Fruit fly (Drosophila melanogaster): Measurements from ENCODE around the gene CG45079.
A peak's percentile ranks its signal among the peaks of the same experiment; 100 is the strongest.

CG45079 gene

DNA sequence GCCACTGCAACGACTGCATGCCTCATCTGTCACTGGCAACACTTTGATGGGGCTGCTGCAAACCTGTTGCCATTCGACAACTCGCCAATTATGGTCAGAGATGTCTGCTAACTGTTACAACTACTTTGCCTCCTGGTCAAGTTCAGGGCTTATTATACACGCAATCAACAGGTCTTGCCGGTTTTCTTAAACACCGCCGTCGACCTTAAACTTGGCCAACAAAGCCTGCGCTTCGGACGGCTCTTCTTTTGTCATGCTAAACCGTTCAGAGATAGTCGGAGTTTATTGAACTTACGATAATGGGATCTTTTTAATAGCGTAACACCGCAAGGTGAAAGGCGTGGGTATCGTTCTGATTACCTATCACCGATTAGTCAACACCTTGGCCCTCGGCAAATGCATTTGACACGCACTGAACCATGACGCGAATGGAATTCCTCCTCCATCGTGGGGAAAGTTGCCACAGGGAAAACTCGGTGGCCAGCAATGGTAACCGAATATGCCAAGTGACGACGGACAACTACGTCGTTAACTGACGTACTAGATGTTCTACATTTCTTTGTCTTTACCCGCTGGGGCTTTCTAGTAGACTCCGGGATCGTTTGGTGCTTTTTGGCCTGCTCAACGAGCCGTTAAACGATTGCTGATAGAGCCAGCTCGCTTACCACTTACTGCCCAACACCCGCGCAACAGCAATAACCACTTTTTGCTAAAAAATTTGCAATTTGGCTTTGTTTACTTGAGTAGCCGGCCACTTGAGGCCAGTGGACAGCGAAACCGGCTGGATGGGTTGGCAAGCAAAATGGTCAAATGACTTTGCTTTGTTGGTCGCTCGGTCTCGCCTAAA is 13.2 kb upstream of the CG45079 start:
- TF ChIP-seq psq (optimal IDR thresholded peaks at IDR 0.05) (no peak), pan (optimal IDR thresholded peaks at IDR 0.05) (no peak), EcR (GFP tag; optimal IDR thresholded peaks at IDR 0.05) (no peak), Dll (optimal IDR thresholded peaks at IDR 0.05) (peak; percentile 12), CG8478 (optimal IDR thresholded peaks at IDR 0.05) (no peak), usp (GFP tag; optimal IDR thresholded peaks at IDR 0.05) (no peak)

DNA sequence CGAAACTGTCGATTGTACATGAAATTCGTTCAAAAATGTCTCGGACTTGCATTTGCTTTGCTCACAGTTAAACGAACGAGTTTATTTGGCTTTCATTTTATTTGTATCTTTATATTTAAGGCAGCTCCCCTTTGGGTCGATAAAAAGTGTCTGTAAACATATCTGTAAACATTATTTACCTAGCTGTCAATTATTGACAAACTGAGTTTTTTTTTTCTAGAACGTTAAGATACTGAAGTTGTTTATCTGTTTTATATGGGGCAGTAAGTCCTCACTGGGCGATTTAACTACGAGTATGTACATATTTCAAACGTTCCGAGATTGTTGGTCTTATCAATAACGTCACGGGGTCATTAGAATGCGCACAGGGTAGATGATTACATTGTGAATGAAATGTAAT is 8.6 kb upstream of the CG45079 start:
- TF ChIP-seq Dll (optimal IDR thresholded peaks at IDR 0.05): no peak
- TF ChIP-seq usp (GFP tag; optimal IDR thresholded peaks at IDR 0.05): no peak
- TF ChIP-seq pan (optimal IDR thresholded peaks at IDR 0.05): no peak
- no peak for TF ChIP-seq psq (optimal IDR thresholded peaks at IDR 0.05)
- no peak for TF ChIP-seq EcR (GFP tag; optimal IDR thresholded peaks at IDR 0.05)
- no peak for TF ChIP-seq CG8478 (optimal IDR thresholded peaks at IDR 0.05)

DNA sequence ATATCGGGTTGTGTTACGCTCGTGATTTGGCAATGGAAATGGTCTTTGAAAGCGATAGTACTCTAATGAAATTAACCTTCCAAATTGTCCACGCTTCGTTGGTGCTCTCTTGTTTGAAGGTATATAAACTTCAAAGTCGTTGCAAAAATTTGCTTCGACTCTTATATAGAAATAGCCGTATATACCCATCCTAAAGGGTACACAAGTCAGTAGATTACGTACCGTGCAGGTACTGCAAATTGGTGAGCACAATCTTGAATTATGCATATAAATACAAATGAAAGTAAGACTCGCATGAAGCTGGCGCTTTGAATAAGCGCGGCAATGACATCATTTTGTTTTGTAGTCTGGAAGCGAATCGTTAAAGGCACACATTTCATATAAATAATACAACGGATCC is 8.0 kb upstream of the CG45079 start:
- TF ChIP-seq psq (optimal IDR thresholded peaks at IDR 0.05): no peak
- TF ChIP-seq pan (optimal IDR thresholded peaks at IDR 0.05): no peak
- TF ChIP-seq usp (GFP tag; optimal IDR thresholded peaks at IDR 0.05): no peak
- no peak for TF ChIP-seq CG8478 (optimal IDR thresholded peaks at IDR 0.05)
- TF ChIP-seq Dll (optimal IDR thresholded peaks at IDR 0.05): no peak

DNA sequence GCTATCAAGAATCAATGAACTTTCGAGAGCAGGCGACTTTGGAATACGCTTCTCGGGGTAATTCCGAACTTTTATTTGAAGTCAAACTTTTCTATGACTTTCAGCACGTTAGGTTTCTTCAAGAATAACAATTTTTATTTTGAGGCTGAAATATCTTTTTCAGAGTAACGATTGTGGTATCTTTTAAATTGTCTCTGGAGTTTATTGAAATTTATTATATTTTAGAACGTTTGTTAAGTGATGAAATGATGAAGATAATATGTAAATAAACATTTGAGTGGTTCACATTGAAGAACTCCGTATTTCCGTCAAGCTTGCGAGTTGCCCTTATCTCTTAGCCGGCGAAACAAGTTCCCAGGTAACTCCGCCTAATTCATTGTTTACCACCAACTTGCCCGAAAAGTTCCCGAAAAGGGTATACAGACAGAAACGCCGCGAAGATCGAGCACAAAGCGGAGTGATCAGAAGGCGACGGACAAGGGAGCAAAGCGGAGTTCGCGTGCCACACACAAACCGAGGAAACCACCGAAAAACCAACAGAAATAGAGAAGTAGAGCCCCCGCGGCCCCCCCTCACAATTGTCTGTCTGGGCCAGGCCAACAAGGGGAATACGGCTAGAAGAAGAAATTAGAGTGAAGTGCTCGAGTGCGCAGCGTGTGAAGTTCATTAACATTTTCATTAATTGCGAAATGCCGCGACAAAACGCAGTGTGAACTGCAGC is 6.5 kb upstream of the CG45079 start:
- TF ChIP-seq psq (optimal IDR thresholded peaks at IDR 0.05): no peak
- TF ChIP-seq EcR (GFP tag; optimal IDR thresholded peaks at IDR 0.05): no peak
- TF ChIP-seq usp (GFP tag; optimal IDR thresholded peaks at IDR 0.05): no peak
- TF ChIP-seq Dll (optimal IDR thresholded peaks at IDR 0.05): no peak

DNA sequence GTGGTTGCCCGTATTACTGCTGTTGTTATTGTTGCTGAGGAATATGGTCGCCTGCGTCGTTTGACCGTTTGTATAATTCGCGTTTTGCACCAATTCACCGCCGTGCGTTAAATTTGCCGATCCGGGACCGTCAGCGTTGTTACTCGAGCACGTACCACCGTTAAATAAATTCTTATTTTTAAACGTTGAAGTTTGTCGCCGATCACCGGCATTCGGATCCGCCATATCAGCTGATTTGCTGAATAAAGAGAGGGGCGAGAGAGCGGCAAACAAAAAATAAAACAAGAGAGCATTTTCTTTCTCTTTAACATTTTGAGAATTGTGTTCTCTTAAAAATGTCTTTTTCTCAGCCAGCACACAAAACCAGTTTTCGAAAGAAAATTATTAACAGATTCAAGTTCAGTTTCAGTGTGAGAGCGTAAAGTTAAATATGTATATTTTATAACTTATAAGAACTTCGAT is 5.3 kb upstream of the CG45079 start:
- TF ChIP-seq usp (GFP tag; optimal IDR thresholded peaks at IDR 0.05): no peak

DNA sequence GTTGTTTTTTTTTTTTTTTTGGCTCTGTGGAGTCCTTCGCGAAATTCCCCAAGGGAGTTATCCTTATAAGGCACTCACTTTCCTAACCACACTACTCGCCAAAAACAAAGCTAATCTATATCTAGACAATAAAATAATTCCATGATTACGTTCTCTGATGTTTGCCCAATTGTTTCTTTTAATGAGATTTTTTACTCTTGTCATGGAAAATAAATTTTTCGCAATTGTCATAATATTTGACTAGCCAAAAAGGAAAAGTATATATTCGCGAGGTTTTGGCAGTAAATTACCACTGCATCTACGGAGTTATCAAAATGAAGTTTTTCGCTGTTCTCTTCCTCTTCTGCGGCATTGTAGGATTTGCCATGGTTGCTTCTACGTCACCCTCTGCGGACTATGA is 4.1 kb upstream of the CG45079 start, which contains the start of gene CG34278:
CG34278 (plus strand) TSS at position 301 of the 400 bp plus-strand sequence.
- TF ChIP-seq pan (optimal IDR thresholded peaks at IDR 0.05): no peak
- TF ChIP-seq psq (optimal IDR thresholded peaks at IDR 0.05): no peak
- TF ChIP-seq Dll (optimal IDR thresholded peaks at IDR 0.05): no peak
- TF ChIP-seq CG8478 (optimal IDR thresholded peaks at IDR 0.05): no peak
- no peak for TF ChIP-seq usp (GFP tag; optimal IDR thresholded peaks at IDR 0.05)
- no peak for TF ChIP-seq EcR (GFP tag; optimal IDR thresholded peaks at IDR 0.05)

DNA sequence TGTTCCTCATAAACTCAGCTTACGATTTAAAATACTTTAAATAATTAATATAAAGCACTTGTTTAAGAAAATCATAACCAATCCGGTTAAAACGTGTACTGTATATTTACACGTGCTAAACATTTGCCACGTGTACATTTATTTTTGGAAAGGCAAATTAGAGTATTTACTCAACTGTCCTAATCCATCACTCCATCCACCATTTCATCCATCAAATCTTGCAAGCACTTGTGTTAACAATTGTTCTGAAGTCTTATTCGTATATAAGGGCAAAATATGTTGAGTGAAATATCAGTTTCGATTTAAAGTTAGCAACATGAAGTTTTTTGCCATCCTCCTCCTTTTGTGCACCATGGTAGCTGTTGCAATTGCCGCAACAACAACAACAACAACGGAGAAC is 3.0 kb upstream of the CG45079 start, which contains the start of gene CG42779:
CG42779 (plus strand) TSS at position 301 of the 400 bp plus-strand sequence.
- no peak for TF ChIP-seq usp (GFP tag; optimal IDR thresholded peaks at IDR 0.05)
- no peak for TF ChIP-seq Dll (optimal IDR thresholded peaks at IDR 0.05)
- no peak for TF ChIP-seq pan (optimal IDR thresholded peaks at IDR 0.05)
- no peak for TF ChIP-seq psq (optimal IDR thresholded peaks at IDR 0.05)
- no peak for TF ChIP-seq CG8478 (optimal IDR thresholded peaks at IDR 0.05)

DNA sequence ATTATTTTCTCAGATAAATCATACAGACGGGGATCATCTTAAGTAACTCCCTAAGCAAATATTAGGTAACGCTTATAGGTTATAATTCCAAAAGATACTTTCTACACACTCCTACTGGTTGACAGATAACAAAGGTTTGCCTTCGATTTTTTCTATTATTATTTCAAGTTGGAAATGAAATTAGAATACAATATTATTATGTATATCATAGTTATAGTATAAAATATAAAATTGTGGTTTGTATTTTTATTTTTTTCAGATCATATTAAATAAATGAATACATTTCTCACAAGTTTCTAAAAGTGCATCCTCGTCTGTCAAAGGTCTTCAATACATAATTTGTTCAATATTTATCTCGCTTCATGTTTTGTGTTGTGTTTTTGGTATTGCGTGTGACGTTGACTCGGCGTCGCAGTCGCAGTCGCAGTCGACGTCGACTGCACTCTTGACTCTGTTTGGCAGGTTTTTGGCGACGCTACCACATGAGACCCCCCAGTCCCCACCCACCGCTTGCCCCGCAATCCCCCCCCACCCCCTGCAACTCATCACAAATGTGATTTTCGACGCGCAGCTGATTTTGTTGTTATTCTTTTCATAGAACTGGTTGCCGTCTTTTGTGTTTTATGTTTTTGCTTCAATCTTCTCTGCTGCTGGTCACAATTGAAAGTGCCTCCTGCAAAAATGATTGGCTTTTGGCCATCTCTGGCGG is 1.3 kb upstream of the CG45079 start:
- no peak for TF ChIP-seq pan (optimal IDR thresholded peaks at IDR 0.05)
- no peak for TF ChIP-seq EcR (GFP tag; optimal IDR thresholded peaks at IDR 0.05)
- no peak for TF ChIP-seq Dll (optimal IDR thresholded peaks at IDR 0.05)

DNA sequence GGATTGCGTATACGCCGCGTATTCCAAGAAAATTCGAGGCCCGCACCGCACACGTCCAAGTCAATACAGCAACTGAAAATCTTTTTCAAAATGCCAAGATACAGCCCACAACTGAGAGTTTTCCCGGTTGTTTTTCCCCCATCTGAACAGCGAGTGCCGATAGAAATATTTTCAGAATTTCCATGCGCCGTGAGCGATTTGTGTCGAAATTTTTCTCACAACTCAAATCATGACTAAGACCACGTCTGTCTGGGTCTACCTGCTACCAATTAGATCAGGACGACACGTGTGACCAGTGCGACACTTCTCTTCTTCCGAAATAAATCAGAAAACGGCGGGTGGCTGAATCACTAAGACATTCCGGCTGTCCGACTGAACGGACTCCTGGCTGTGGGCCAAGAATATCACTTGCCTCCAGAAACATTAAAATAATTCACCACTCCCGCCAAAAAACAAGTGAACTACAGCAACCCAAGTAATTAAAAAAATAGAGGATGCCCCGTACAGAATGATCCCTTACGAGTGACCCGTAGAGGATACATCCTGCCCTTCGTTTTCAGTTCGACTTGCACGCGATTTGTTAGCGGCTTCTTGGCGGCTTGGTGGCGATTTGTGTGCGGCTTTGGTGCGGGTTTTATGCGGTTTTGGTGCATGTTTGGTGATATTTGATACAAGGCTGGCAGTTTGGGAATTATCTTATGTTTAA is 1.2 kb downstream of the CG45079 start, which contains the start of gene cher:
cher (minus strand) TSS at position 51 of the 706 bp plus-strand sequence.
- TF ChIP-seq EcR (GFP tag; optimal IDR thresholded peaks at IDR 0.05): no peak
- no peak for TF ChIP-seq pan (optimal IDR thresholded peaks at IDR 0.05)
- no peak for TF ChIP-seq Dll (optimal IDR thresholded peaks at IDR 0.05)
- no peak for TF ChIP-seq psq (optimal IDR thresholded peaks at IDR 0.05)
- no peak for TF ChIP-seq CG8478 (optimal IDR thresholded peaks at IDR 0.05)

DNA sequence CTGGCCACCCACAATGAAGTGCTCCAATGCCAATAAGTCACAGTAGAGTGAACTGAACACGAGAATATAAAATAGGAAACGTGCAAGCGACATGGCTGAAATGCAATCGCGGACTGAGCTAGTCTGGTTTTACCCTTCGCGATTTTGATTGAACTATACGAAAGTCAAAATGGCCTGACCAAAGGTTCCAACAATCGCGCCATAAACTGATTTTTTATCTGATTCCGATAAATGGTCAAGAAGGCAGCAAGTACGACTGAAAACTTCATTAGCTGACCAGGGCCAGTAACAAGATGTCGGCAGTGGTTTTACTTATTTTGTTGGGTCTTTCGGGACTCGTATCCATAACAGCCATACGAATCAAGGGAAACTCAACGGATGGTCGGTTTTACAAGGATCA is 2.6 kb downstream of the CG45079 start, which contains the start of the genes CG17477 and CG31269:
CG17477 (minus strand) TSS at position 101 of the 400 bp plus-strand sequence.
CG31269 (plus strand) TSS at position 289 of the 400 bp plus-strand sequence.
- TF ChIP-seq CG8478 (optimal IDR thresholded peaks at IDR 0.05) (no peak), Dll (optimal IDR thresholded peaks at IDR 0.05) (no peak), usp (GFP tag; optimal IDR thresholded peaks at IDR 0.05) (no peak), EcR (GFP tag; optimal IDR thresholded peaks at IDR 0.05) (no peak), pan (optimal IDR thresholded peaks at IDR 0.05) (no peak)

DNA sequence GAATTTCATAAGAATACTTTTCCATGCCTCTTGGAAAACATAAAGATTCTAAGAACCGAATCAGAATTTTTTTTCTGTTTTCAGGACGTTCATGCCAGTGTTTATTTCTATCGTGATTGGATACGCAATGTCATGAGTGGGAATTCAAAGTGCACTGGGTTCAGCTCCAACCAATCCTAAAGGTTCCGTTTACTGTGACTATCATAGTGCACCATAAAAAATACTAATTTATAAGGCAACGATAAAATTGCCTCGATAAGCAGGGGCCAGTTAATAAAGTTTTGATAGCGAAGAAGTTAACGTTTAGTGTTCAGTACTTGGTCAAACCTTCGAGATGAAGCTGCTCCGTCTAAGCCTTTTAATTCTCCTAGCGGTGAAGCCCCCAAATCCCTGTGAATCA is 3.6 kb downstream of the CG45079 start, which contains the start of gene CG31265:
CG31265 (plus strand) TSS at position 301 of the 400 bp plus-strand sequence.
- TF ChIP-seq pan (optimal IDR thresholded peaks at IDR 0.05) (no peak), Dll (optimal IDR thresholded peaks at IDR 0.05) (no peak), EcR (GFP tag; optimal IDR thresholded peaks at IDR 0.05) (no peak), psq (optimal IDR thresholded peaks at IDR 0.05) (no peak), usp (GFP tag; optimal IDR thresholded peaks at IDR 0.05) (no peak), CG8478 (optimal IDR thresholded peaks at IDR 0.05) (no peak)
